Worm (Caenorhabditis elegans) whole organism, L3 larva: ENCODE measurements around the gene col-172.

ENCODE experiments used
- ZK546.5 ChIP-seq: sonication (generic microtip); optimal IDR thresholded peaks from 2 replicates; lab custom pipeline; 2017; ENCODE audit warnings: missing biosample characterization, missing genetic modification characterization
- nhr-12 ChIP-seq: fragments of 150-350 bp; optimal IDR thresholded peaks from 2 replicates; lab custom pipeline; 2014; ENCODE audit warnings: missing biosample characterization, missing genetic modification characterization
- skn-1 ChIP-seq: fragments of 150-350 bp; optimal IDR thresholded peaks from 2 replicates; lab custom pipeline; 2014; ENCODE audit warnings: missing biosample characterization, missing genetic modification characterization
- zag-1 ChIP-seq: fragments of 150-350 bp; optimal IDR thresholded peaks from 2 replicates; lab custom pipeline; 2014; ENCODE audit warnings: missing biosample characterization, missing genetic modification characterization

DNA sequence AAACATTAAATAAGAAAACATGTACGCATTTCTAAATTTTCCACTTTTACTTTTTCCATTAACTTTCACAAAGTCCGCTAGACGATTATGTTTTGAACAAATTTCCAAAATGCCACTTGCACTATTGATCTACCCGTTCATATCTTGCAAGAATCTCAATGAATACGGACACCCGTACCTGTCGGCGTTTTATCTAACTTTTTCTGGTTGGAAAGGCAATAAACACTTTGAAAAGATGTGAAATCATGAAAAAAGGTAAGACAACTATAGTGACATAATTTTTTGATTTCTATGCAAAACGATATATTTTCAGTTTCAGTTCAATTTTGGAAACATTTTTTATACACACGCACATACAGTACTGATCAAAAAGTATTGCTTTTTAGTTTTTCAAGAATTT, 902 bp upstream of the col-172 start:
- TF ChIP-seq skn-1 (no peak), zag-1 (tag; lab: Kevin White, UChicago) (no peak), nhr-12 (tag; lab: Kevin White, UChicago) (no peak), ZK546.5 (tag; lab: Kevin White, UChicago) (no peak)
